Comparison of ENCODE assay signal across 1 fruit fly cellular context in the genomic region with DNA sequence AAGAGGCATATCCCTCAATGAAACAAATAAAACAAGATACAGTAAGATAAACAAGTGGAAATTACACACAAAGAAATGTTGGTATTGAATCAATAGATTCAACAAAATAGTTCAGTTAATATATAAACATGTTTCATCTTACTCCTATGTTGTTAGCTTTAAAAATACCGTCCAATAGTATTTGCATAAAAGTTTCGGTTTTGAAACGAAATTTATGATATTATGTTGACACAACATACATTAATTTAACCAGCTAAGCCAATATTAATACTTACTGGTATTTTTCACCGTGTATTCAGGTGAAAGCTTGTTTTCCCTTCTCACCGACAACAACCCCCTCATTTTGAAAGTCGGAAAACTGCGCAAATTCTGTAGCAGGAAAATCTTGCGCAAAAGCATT.
TF ChIP-seq lines count a peak whose summit lies in the region.

No protein-coding gene starts in this region.

TF ChIP-seq in whole organism, embryonic, 481 proteins besides CTCF, POLR2A, EP300 and RAD21 (continued from another document and continues in another):
- TF ChIP-seq CG32772 (GFP tag; IDR thresholded peaks at IDR 0.05; lab: Robert Waterston, UW) (no peak), Nf-YC (tag; optimal IDR thresholded peaks at IDR 0.05; lab: Kevin White, UChicago) (peak; percentile 36), Lim3 (GFP tag; IDR thresholded peaks at IDR 0.05; lab: Robert Waterston, UW) (no peak), nau (GFP tag; optimal IDR thresholded peaks at IDR 0.05; lab: Kevin White, UChicago) (peak; percentile 64), Awh (GFP tag; IDR thresholded peaks at IDR 0.05; lab: Robert Waterston, UW) (peak; percentile 68; the same call in 1 of the 2 replicates), crol (GFP tag; IDR thresholded peaks at IDR 0.05; lab: Robert Waterston, UW) (no peak), Hmr (GFP tag; optimal IDR thresholded peaks at IDR 0.05; lab: Kevin White, UChicago) (peak; percentile 82), phol (tag; optimal IDR thresholded peaks at IDR 0.05; lab: Kevin White, UChicago) (peak; percentile 64), dmrt99B (tag; optimal IDR thresholded peaks at IDR 0.05; lab: Kevin White, UChicago) (peak; percentile 77), crp (GFP tag; optimal IDR thresholded peaks at IDR 0.05; lab: Kevin White, UChicago) (no peak), HLHmδ (GFP tag; optimal IDR thresholded peaks at IDR 0.05; lab: Kevin White, UChicago) (no peak), CG30020 (tag; optimal IDR thresholded peaks at IDR 0.05; lab: Kevin White, UChicago) (peak; percentile 12), D19B (GFP tag; optimal IDR thresholded peaks at IDR 0.05; lab: Kevin White, UChicago) (peak; percentile 10), CG13296 (GFP tag; optimal IDR thresholded peaks at IDR 0.05; lab: Kevin White, UChicago) (peak; percentile 66), CG8290 (GFP tag; optimal IDR thresholded peaks at IDR 0.05; lab: Kevin White, UChicago) (peak; percentile 10), CG8290 (tag; optimal IDR thresholded peaks at IDR 0.05; lab: Kevin White, UChicago) (peak in 1 of 2 experiments; percentile 78), amos (GFP tag; IDR thresholded peaks at IDR 0.05; lab: Robert Waterston, UW; ENCODE audit: partially characterized antibody) (no peak), z (GFP tag; IDR thresholded peaks at IDR 0.05; lab: Robert Waterston, UW) (no peak), oc (tag; optimal IDR thresholded peaks at IDR 0.05; lab: Kevin White, UChicago) (peak; percentile 76), fu2 (GFP tag; optimal IDR thresholded peaks at IDR 0.05; lab: Kevin White, UChicago) (peak; percentile 29), jigr1 (GFP tag; IDR thresholded peaks at IDR 0.05; lab: Robert Waterston, UW) (no peak), ATbp (GFP tag; optimal IDR thresholded peaks at IDR 0.05; lab: Kevin White, UChicago) (peak; percentile 81), eve (GFP tag; optimal IDR thresholded peaks at IDR 0.05; lab: Kevin White, UChicago) (peak in 1 of 2 experiments; percentile 58), CG5180 (GFP tag; optimal IDR thresholded peaks at IDR 0.05; lab: Kevin White, UChicago) (peak; percentile 57), Side (GFP tag; optimal IDR thresholded peaks at IDR 0.05; lab: Kevin White, UChicago) (peak; percentile 50), CG13775 (GFP tag; optimal IDR thresholded peaks at IDR 0.05; lab: Kevin White, UChicago) (peak; percentile 61), CG34224 (GFP tag; IDR thresholded peaks at IDR 0.05; lab: Robert Waterston, UW; ENCODE audit: partially characterized antibody) (no peak), Mad (GFP tag; optimal IDR thresholded peaks at IDR 0.05; lab: Kevin White, UChicago) (peak; percentile 17), CG5953 (GFP tag; IDR thresholded peaks at IDR 0.05; lab: Robert Waterston, UW) (no peak), ap (GFP tag; IDR thresholded peaks at IDR 0.05; lab: Robert Waterston, UW) (no peak), Dad (GFP tag; optimal IDR thresholded peaks at IDR 0.05; lab: Kevin White, UChicago) (no peak), CG10267 (tag; optimal IDR thresholded peaks at IDR 0.05; lab: Kevin White, UChicago) (peak; percentile 51), dmrt11E (tag; optimal IDR thresholded peaks at IDR 0.05; lab: Kevin White, UChicago) (peak; percentile 31), slou (GFP tag; optimal IDR thresholded peaks at IDR 0.05; lab: Kevin White, UChicago) (peak; percentile 41), CG10959 (GFP tag; IDR thresholded peaks at IDR 0.05; lab: Robert Waterston, UW) (no peak), Rfx (GFP tag; IDR thresholded peaks at IDR 0.05; lab: Robert Waterston, UW) (peak; percentile 65), GATAe (GFP tag; conservative IDR thresholded peaks at IDR 0.05; lab: Robert Waterston, UW) (no peak), Hr3 (GFP tag; optimal IDR thresholded peaks at IDR 0.05; lab: Kevin White, UChicago) (peak; percentile 46), CG7987 (GFP tag; optimal IDR thresholded peaks at IDR 0.05; lab: Kevin White, UChicago) (peak; percentile 36), CG1529 (GFP tag; optimal IDR thresholded peaks at IDR 0.05; lab: Kevin White, UChicago) (peak; percentile 48), E2f1 (GFP tag; IDR thresholded peaks at IDR 0.05; lab: Robert Waterston, UW) (no peak), CG2889 (GFP tag; IDR thresholded peaks at IDR 0.05; lab: Robert Waterston, UW) (no peak), gfzf (GFP tag; optimal IDR thresholded peaks at IDR 0.05; lab: Kevin White, UChicago) (no peak), stwl (tag; optimal IDR thresholded peaks at IDR 0.05; lab: Kevin White, UChicago) (no peak), CG11504 (tag; optimal IDR thresholded peaks at IDR 0.05; lab: Kevin White, UChicago) (peak; percentile 80), Abd-B (GFP tag; optimal IDR thresholded peaks at IDR 0.05; lab: Kevin White, UChicago) (peak; percentile 56), CG9876 (GFP tag; optimal IDR thresholded peaks at IDR 0.05; lab: Kevin White, UChicago) (no peak), twi (tag; optimal IDR thresholded peaks at IDR 0.05; lab: Kevin White, UChicago) (peak; percentile 39), CG15269 (tag; optimal IDR thresholded peaks at IDR 0.05; lab: Kevin White, UChicago) (peak; percentile 71), HHEX (GFP tag; optimal IDR thresholded peaks at IDR 0.05; lab: Kevin White, UChicago) (peak; percentile 76), CG12942 (GFP tag; optimal IDR thresholded peaks at IDR 0.05; lab: Kevin White, UChicago) (peak; percentile 40), sna (GFP tag; IDR thresholded peaks at IDR 0.05; lab: Robert Waterston, UW; ENCODE audit: partially characterized antibody) (no peak), p53 (GFP tag; optimal IDR thresholded peaks at IDR 0.05; lab: Kevin White, UChicago) (peak; percentile 21), Lhr (GFP tag; optimal IDR thresholded peaks at IDR 0.05; lab: Kevin White, UChicago) (peak; percentile 19), sd (tag; optimal IDR thresholded peaks at IDR 0.05; lab: Kevin White, UChicago) (no peak), CG17829 (tag; optimal IDR thresholded peaks at IDR 0.05; lab: Kevin White, UChicago) (peak; percentile 48), CG15073 (GFP tag; optimal IDR thresholded peaks at IDR 0.05; lab: Kevin White, UChicago) (no peak), kah (GFP tag; optimal IDR thresholded peaks at IDR 0.05; lab: Kevin White, UChicago) (peak; percentile 37), unpg (GFP tag; optimal IDR thresholded peaks at IDR 0.05; lab: Kevin White, UChicago) (peak; percentile 76), CG30431 (GFP tag; optimal IDR thresholded peaks at IDR 0.05; lab: Kevin White, UChicago) (no peak), CG16779 (GFP tag; IDR thresholded peaks at IDR 0.05; lab: Robert Waterston, UW) (no peak), YL-1 (GFP tag; optimal IDR thresholded peaks at IDR 0.05; lab: Kevin White, UChicago) (peak; percentile 13), CG7928 (GFP tag; optimal IDR thresholded peaks at IDR 0.05; lab: Kevin White, UChicago) (no peak), trh (GFP tag; optimal IDR thresholded peaks at IDR 0.05; lab: Kevin White, UChicago) (peak; percentile 25), bab2 (GFP tag; optimal IDR thresholded peaks at IDR 0.05; lab: Kevin White, UChicago) (peak; percentile 62), gce (GFP tag; IDR thresholded peaks at IDR 0.05; lab: Robert Waterston, UW) (no peak), pzg (GFP tag; optimal IDR thresholded peaks at IDR 0.05; lab: Kevin White, UChicago) (no peak), CG33557 (GFP tag; optimal IDR thresholded peaks at IDR 0.05; lab: Kevin White, UChicago) (peak; percentile 39), Deaf1 (tag; optimal IDR thresholded peaks at IDR 0.05; lab: Kevin White, UChicago) (peak; percentile 32), tap (tag; optimal IDR thresholded peaks at IDR 0.05; lab: Kevin White, UChicago) (peak; percentile 54), CG14050 (GFP tag; IDR thresholded peaks at IDR 0.05; lab: Robert Waterston, UW) (no peak), toy (GFP tag; IDR thresholded peaks at IDR 0.05; lab: Robert Waterston, UW) (no peak), bcd (GFP tag; optimal IDR thresholded peaks at IDR 0.05; lab: Kevin White, UChicago) (peak; percentile 34), PHDP (tag; optimal IDR thresholded peaks at IDR 0.05; lab: Kevin White, UChicago) (peak; percentile 77), stc (GFP tag; IDR thresholded peaks at IDR 0.05; lab: Robert Waterston, UW) (peak; percentile 50; the same call in 1 of the 2 replicates), Lpt (GFP tag; optimal IDR thresholded peaks at IDR 0.05; lab: Kevin White, UChicago) (no peak), CG18262 (tag; optimal IDR thresholded peaks at IDR 0.05; lab: Kevin White, UChicago) (peak; percentile 69), CG9609 (GFP tag; optimal IDR thresholded peaks at IDR 0.05; lab: Kevin White, UChicago) (peak; percentile 46), CG2712 (tag; optimal IDR thresholded peaks at IDR 0.05; lab: Kevin White, UChicago) (peak; percentile 70), CrebB (tag; optimal IDR thresholded peaks at IDR 0.05; lab: Kevin White, UChicago) (peak; percentile 31), NC2β (GFP tag; optimal IDR thresholded peaks at IDR 0.05; lab: Kevin White, UChicago) (no peak), CG34422 (GFP tag; IDR thresholded peaks at IDR 0.05; lab: Robert Waterston, UW) (peak; percentile 50; the same call in 1 of the 3 replicates), CG31441 (GFP tag; IDR thresholded peaks at IDR 0.05; lab: Robert Waterston, UW) (peak; percentile 78), ttk (GFP tag; IDR thresholded peaks at IDR 0.05; lab: Robert Waterston, UW) (no peak; the same call in 1 of the 2 replicates), pita (GFP tag; optimal IDR thresholded peaks at IDR 0.05; lab: Kevin White, UChicago) (no peak), tgo (GFP tag; IDR thresholded peaks at IDR 0.05; lab: Robert Waterston, UW) (peak; percentile 34; the same call in 1 of the 3 replicates), CG2199 (GFP tag; IDR thresholded peaks at IDR 0.05; lab: Robert Waterston, UW) (no peak), Doc2 (GFP tag; IDR thresholded peaks at IDR 0.05; lab: Robert Waterston, UW) (no peak), bigmax (GFP tag; optimal IDR thresholded peaks at IDR 0.05; lab: Kevin White, UChicago) (no peak), CG16863 (GFP tag; optimal IDR thresholded peaks at IDR 0.05; lab: Kevin White, UChicago) (no peak), CG6175 (GFP tag; IDR thresholded peaks at IDR 0.05; lab: Robert Waterston, UW) (no peak), Sox100B (GFP tag; optimal IDR thresholded peaks at IDR 0.05; lab: Kevin White, UChicago) (peak; percentile 75), sisA (GFP tag; IDR thresholded peaks at IDR 0.05; lab: Robert Waterston, UW) (peak; percentile 36; the same call in 1 of the 2 replicates), ken (GFP tag; IDR thresholded peaks at IDR 0.05; lab: Robert Waterston, UW) (0 out of 3 replicates have a peak, but pooled peaks have one; percentile 25), CG4820 (GFP tag; optimal IDR thresholded peaks at IDR 0.05; lab: Kevin White, UChicago) (peak; percentile 27), CG7839 (tag; optimal IDR thresholded peaks at IDR 0.05; lab: Kevin White, UChicago) (peak; percentile 77), MBD-R2 (GFP tag; IDR thresholded peaks at IDR 0.05; lab: Robert Waterston, UW) (no peak), dati (GFP tag; IDR thresholded peaks at IDR 0.05; lab: Robert Waterston, UW) (no peak), sens (GFP tag; lab: Kevin White, UChicago) (peak; percentile 90), CG5245 (GFP tag; optimal IDR thresholded peaks at IDR 0.05; lab: Kevin White, UChicago) (peak; percentile 29), CG3838 (GFP tag; optimal IDR thresholded peaks at IDR 0.05; lab: Kevin White, UChicago) (no peak), abd-A (tag; optimal IDR thresholded peaks at IDR 0.05; lab: Kevin White, UChicago) (no peak), org-1 (GFP tag; optimal IDR thresholded peaks at IDR 0.05; lab: Kevin White, UChicago) (peak; percentile 65), CG11085 (GFP tag; IDR thresholded peaks at IDR 0.05; lab: Robert Waterston, UW) (no peak), ato (GFP tag; IDR thresholded peaks at IDR 0.05; lab: Robert Waterston, UW; ENCODE audit: partially characterized antibody) (no peak), nerfin-2 (GFP tag; IDR thresholded peaks at IDR 0.05; lab: Robert Waterston, UW; ENCODE audit: partially characterized antibody) (no peak), Ets97D (GFP tag; optimal IDR thresholded peaks at IDR 0.05; lab: Kevin White, UChicago) (no peak), Ptx1 (GFP tag; IDR thresholded peaks at IDR 0.05; lab: Robert Waterston, UW) (peak; percentile 48), luna (GFP tag; optimal IDR thresholded peaks at IDR 0.05; lab: Kevin White, UChicago) (peak; percentile 26), dpn (GFP tag; optimal IDR thresholded peaks at IDR 0.05; lab: Kevin White, UChicago) (peak; percentile 49 to 56), CG9437 (GFP tag; optimal IDR thresholded peaks at IDR 0.05; lab: Kevin White, UChicago) (peak; percentile 6), Mrtf (GFP tag; IDR thresholded peaks at IDR 0.05; lab: Robert Waterston, UW) (0 out of 3 replicates have a peak, but pooled peaks have one; percentile 42), CoRest (tag; optimal IDR thresholded peaks at IDR 0.05; lab: Kevin White, UChicago) (peak; percentile 70), CG7786 (GFP tag; optimal IDR thresholded peaks at IDR 0.05; lab: Kevin White, UChicago) (no peak), B-H1 (GFP tag; IDR thresholded peaks at IDR 0.05; lab: Robert Waterston, UW) (peak; percentile 38; the same call in 1 of the 3 replicates), CG11560 (tag; IDR thresholded peaks at IDR 0.05; lab: Robert Waterston, UW) (no peak), CG10147 (GFP tag; optimal IDR thresholded peaks at IDR 0.05; lab: Kevin White, UChicago) (peak; percentile 37), yki (optimal IDR thresholded peaks at IDR 0.05; lab: Kevin White, UChicago) (no peak), CG9727 (GFP tag; optimal IDR thresholded peaks at IDR 0.05; lab: Kevin White, UChicago) (peak; percentile 51), CG12219 (GFP tag; optimal IDR thresholded peaks at IDR 0.05; lab: Kevin White, UChicago) (peak; percentile 59), Tbp (GFP tag; optimal IDR thresholded peaks at IDR 0.05; lab: Kevin White, UChicago) (no peak), sim (GFP tag; IDR thresholded peaks at IDR 0.05; lab: Robert Waterston, UW) (no peak), en (GFP tag; optimal IDR thresholded peaks at IDR 0.05; lab: Kevin White, UChicago) (no peak), az2 (GFP tag; optimal IDR thresholded peaks at IDR 0.05; lab: Kevin White, UChicago) (peak; percentile 61), Dbx (GFP tag; IDR thresholded peaks at IDR 0.05; lab: Robert Waterston, UW) (peak; percentile 75; the same call in 1 of the 3 replicates), CG12391 (tag; optimal IDR thresholded peaks at IDR 0.05; lab: Kevin White, UChicago) (peak; percentile 68), hbn (GFP tag; IDR thresholded peaks at IDR 0.05; lab: Robert Waterston, UW; ENCODE audit: partially characterized antibody) (no peak), CG8089 (GFP tag; optimal IDR thresholded peaks at IDR 0.05; lab: Kevin White, UChicago) (peak; percentile 32)
